Fruit fly (Drosophila melanogaster): Measurements from ENCODE around the gene CG5934.

dm6 chr3R:27233398-27233797 lies 40.1 kb upstream of the CG5934 start, which contains the start of gene CG31068:
- TF ChIP-seq psq (optimal IDR thresholded peaks at IDR 0.05): no peak
- TF ChIP-seq CG8478 (optimal IDR thresholded peaks at IDR 0.05): no peak
- no peak for TF ChIP-seq pan (optimal IDR thresholded peaks at IDR 0.05)
- no peak for TF ChIP-seq Dll (optimal IDR thresholded peaks at IDR 0.05)

Data from whole organism.